Fruit fly (Drosophila melanogaster): ENCODE data around the gene Raf.

Gene Raf

dm6 chrX:2298708-2299370, 3.6 kb downstream of the Raf start (continued):
- peak; percentile 76 to 79 for TF ChIP-seq Pdp1 (GFP tag; optimal IDR thresholded peaks at IDR 0.05)
- TF ChIP-seq CG2129 (GFP tag; IDR thresholded peaks at IDR 0.05; ENCODE audit: partially characterized antibody) = no peak
- no peak for TF ChIP-seq HLHmδ (GFP tag; optimal IDR thresholded peaks at IDR 0.05)
- TF ChIP-seq Stat92E (GFP tag; optimal IDR thresholded peaks at IDR 0.05) = peak in 1 of 3 experiments; percentile 91
- TF ChIP-seq sug (tag; optimal IDR thresholded peaks at IDR 0.05) = no peak
- TF ChIP-seq CrebB (tag; optimal IDR thresholded peaks at IDR 0.05) = peak; percentile 73
- TF ChIP-seq CG3726 (GFP tag; IDR thresholded peaks at IDR 0.05) = 0 out of 3 replicates have a peak, but pooled peaks have one; percentile 56
- TF ChIP-seq pnt (GFP tag; optimal IDR thresholded peaks at IDR 0.05) = peak; percentile 77
- TF ChIP-seq sr (GFP tag; IDR thresholded peaks at IDR 0.05) = peak; percentile 70; the same call in 2 of the 3 replicates
- TF ChIP-seq Jarid2 (GFP tag; optimal IDR thresholded peaks at IDR 0.05) = peak; percentile 40
- TF ChIP-seq ash1 (GFP tag; optimal IDR thresholded peaks at IDR 0.05) = no peak
- TF ChIP-seq CG7963 (GFP tag; IDR thresholded peaks at IDR 0.05; ENCODE audit: partially characterized antibody) = no peak
- TF ChIP-seq Ets65A (GFP tag) = peak; percentile 92
- TF ChIP-seq CG10431 (GFP tag; optimal IDR thresholded peaks at IDR 0.05) = peak; percentile 55
- peak; percentile 77 for TF ChIP-seq pum (GFP tag; optimal IDR thresholded peaks at IDR 0.05)
- no peak for TF ChIP-seq nerfin-2 (GFP tag; IDR thresholded peaks at IDR 0.05; ENCODE audit: partially characterized antibody)
- peak; percentile 80 for TF ChIP-seq tin (GFP tag; optimal IDR thresholded peaks at IDR 0.05)
- peak; percentile 60; the same call in 2 of the 3 replicates for TF ChIP-seq B-H1 (GFP tag; IDR thresholded peaks at IDR 0.05)
- TF ChIP-seq ro (GFP tag; IDR thresholded peaks at IDR 0.05) = no peak
- no peak for TF ChIP-seq CG7357 (GFP tag; IDR thresholded peaks at IDR 0.05)
- TF ChIP-seq dysf (GFP tag; IDR thresholded peaks at IDR 0.05) = peak; percentile 66; the same call in 2 of the 3 replicates
- TF ChIP-seq vnd (GFP tag; IDR thresholded peaks at IDR 0.05; ENCODE audit: partially characterized antibody) = no peak
- TF ChIP-seq kah (GFP tag; optimal IDR thresholded peaks at IDR 0.05) = peak; percentile 40
- no peak for TF ChIP-seq bbx (GFP tag; IDR thresholded peaks at IDR 0.05; ENCODE audit: partially characterized antibody)
- peak; percentile 71 for TF ChIP-seq Sox100B (GFP tag; optimal IDR thresholded peaks at IDR 0.05)
- TF ChIP-seq CG5245 (GFP tag; optimal IDR thresholded peaks at IDR 0.05) = peak; percentile 59
- peak; percentile 81 for TF ChIP-seq CG10366 (GFP tag; IDR thresholded peaks at IDR 0.05)
- peak; percentile 82 for TF ChIP-seq cg (GFP tag; optimal IDR thresholded peaks at IDR 0.05)
- peak; percentile 94 for TF ChIP-seq vvl (GFP tag; IDR thresholded peaks at IDR 0.05)
- TF ChIP-seq CG17912 (GFP tag; optimal IDR thresholded peaks at IDR 0.05) = no peak
- TF ChIP-seq gsb (GFP tag; IDR thresholded peaks at IDR 0.05) = no peak
- TF ChIP-seq CG32767 (GFP tag; IDR thresholded peaks at IDR 0.05) = peak; percentile 83
- no peak for TF ChIP-seq pfk (GFP tag; optimal IDR thresholded peaks at IDR 0.05)
- TF ChIP-seq otp (GFP tag; IDR thresholded peaks at IDR 0.05) = peak; percentile 93
- no peak for TF ChIP-seq GATAe (GFP tag; conservative IDR thresholded peaks at IDR 0.05)
- peak; percentile 89 for TF ChIP-seq gem (tag; optimal IDR thresholded peaks at IDR 0.05)
- peak; percentile 70 for TF ChIP-seq maf-S (GFP tag; optimal IDR thresholded peaks at IDR 0.05)
- peak; percentile 75 for TF ChIP-seq CG10209 (GFP tag; optimal IDR thresholded peaks at IDR 0.05)
- TF ChIP-seq Nf-YA (GFP tag; IDR thresholded peaks at IDR 0.05) = peak; percentile 66
- no peak for TF ChIP-seq Dip2 (GFP tag; IDR thresholded peaks at IDR 0.05)
- TF ChIP-seq CG5953 (GFP tag; IDR thresholded peaks at IDR 0.05) = peak; percentile 77
- TF ChIP-seq CG3995 (GFP tag; optimal IDR thresholded peaks at IDR 0.05) = no peak
- TF ChIP-seq HHEX (GFP tag; optimal IDR thresholded peaks at IDR 0.05) = peak; percentile 64
- peak; percentile 91 for TF ChIP-seq gsb-n (tag; optimal IDR thresholded peaks at IDR 0.05)
- peak; percentile 53 for TF ChIP-seq CG16815 (GFP tag; optimal IDR thresholded peaks at IDR 0.05)
- no peak for TF ChIP-seq hth (optimal IDR thresholded peaks at IDR 0.05)
- no peak for TF ChIP-seq Scr (GFP tag; IDR thresholded peaks at IDR 0.05; ENCODE audit: partially characterized antibody)
- no peak for TF ChIP-seq CG14860 (GFP tag; IDR thresholded peaks at IDR 0.05; ENCODE audit: partially characterized antibody)
- TF ChIP-seq oc (tag; optimal IDR thresholded peaks at IDR 0.05) = peak; percentile 89
